Fruit fly (Drosophila melanogaster) whole organism, embryonic: ENCODE results near the gene CG15213.

Source experiments
- BEAF-32 ChIP-seq: fragments of 200-800 bp; sonication (Bioruptor generic); optimal IDR thresholded peaks from 3 replicates; lab custom pipeline; 2017; ENCODE audit warnings: missing biosample characterization, missing genetic modification characterization, mild to moderate bottlenecking, moderate library complexity, missing genetic modification reagents
- Bgb ChIP-seq: fragments of 200-800 bp; sonication (Bioruptor generic); IDR thresholded peaks from 2 replicates; pipeline ENCODE4 v1.3.6; 2022; ENCODE audit warnings: missing biosample characterization, missing genetic modification characterization; ENCODE audit not compliant: partially characterized antibody
- CG10366 ChIP-seq: fragments of 200-800 bp; sonication (Bioruptor generic); IDR thresholded peaks from 2 replicates; pipeline ENCODE4 v1.3.6; 2022; ENCODE audit warnings: missing biosample characterization, missing genetic modification characterization
- CG12071 ChIP-seq: fragments of 200-800 bp; sonication (Bioruptor generic); optimal IDR thresholded peaks from 3 replicates; lab custom pipeline; 2018; ENCODE audit warnings: missing biosample characterization, mild to moderate bottlenecking, missing genetic modification characterization
- CG13123 ChIP-seq: fragments of 200-800 bp; sonication (Bioruptor generic); optimal IDR thresholded peaks from 2 replicates; lab custom pipeline; 2016; ENCODE audit warnings: missing biosample characterization, missing genetic modification characterization
- CG13287 ChIP-seq: fragments of 200-800 bp; sonication (Bioruptor generic); IDR thresholded peaks from 2 replicates; pipeline ENCODE4 v1.3.6; 2022; ENCODE audit warnings: missing biosample characterization, missing genetic modification characterization; ENCODE audit not compliant: partially characterized antibody
- CG15514 ChIP-seq: fragments of 200-800 bp; sonication (Bioruptor generic); optimal IDR thresholded peaks from 3 replicates; lab custom pipeline; 2017; ENCODE audit warnings: missing biosample characterization, missing genetic modification characterization, mild to moderate bottlenecking, moderate library complexity, missing genetic modification reagents
- CG16813 ChIP-seq: fragments of 200-800 bp; sonication (Bioruptor generic); IDR thresholded peaks from 3 replicates; pipeline ENCODE4 v1.3.6; 2022; ENCODE audit warnings: missing biosample characterization, missing genetic modification characterization; ENCODE audit not compliant: partially characterized antibody
- CG2889 ChIP-seq: fragments of 200-800 bp; sonication (Bioruptor generic); IDR thresholded peaks from 3 replicates; pipeline ENCODE4 v1.3.6; 2022; ENCODE audit warnings: missing biosample characterization, missing genetic modification characterization
- CG31388 ChIP-seq: fragments of 200-800 bp; sonication (Bioruptor generic); optimal IDR thresholded peaks from 2 replicates; lab custom pipeline; 2016; ENCODE audit warnings: missing biosample characterization, missing genetic modification characterization
- CG34224 ChIP-seq: fragments of 200-800 bp; sonication (Bioruptor generic); IDR thresholded peaks from 3 replicates; pipeline ENCODE4 v1.3.6; 2022; ENCODE audit warnings: missing biosample characterization, missing genetic modification characterization; ENCODE audit not compliant: partially characterized antibody
- CG34376 ChIP-seq: fragments of 200-800 bp; sonication (Bioruptor generic); optimal IDR thresholded peaks from 2 replicates; lab custom pipeline; 2018; ENCODE audit warnings: missing biosample characterization, mild to moderate bottlenecking, missing genetic modification characterization
- CG34422 ChIP-seq: fragments of 200-800 bp; sonication (Bioruptor generic); IDR thresholded peaks from 3 replicates; pipeline ENCODE4 v1.3.6; 2022; ENCODE audit warnings: missing biosample characterization, missing genetic modification characterization
- CG3726 ChIP-seq: fragments of 200-800 bp; sonication (Bioruptor generic); IDR thresholded peaks from 3 replicates; pipeline ENCODE4, ENCODE4 v1.3.6; 2022; ENCODE audit warnings: missing biosample characterization, missing genetic modification characterization
- CG43689 ChIP-seq: fragments of 200-800 bp; sonication (Bioruptor generic); IDR thresholded peaks from 2 replicates; pipeline ENCODE4 v1.3.6; 2022; ENCODE audit warnings: missing biosample characterization, missing genetic modification characterization
- CG7745 ChIP-seq: fragments of 200-800 bp; sonication (Bioruptor generic); optimal IDR thresholded peaks from 2 replicates; lab custom pipeline; 2018; ENCODE audit warnings: missing biosample characterization, mild to moderate bottlenecking, missing genetic modification characterization, moderate library complexity
- CG7786 ChIP-seq: fragments of 200-800 bp; sonication (Bioruptor generic); optimal IDR thresholded peaks from 2 replicates; lab custom pipeline; 2016; ENCODE audit warnings: missing biosample characterization, missing genetic modification characterization
- CG8089 ChIP-seq: fragments of 200-800 bp; sonication (Bioruptor generic); optimal IDR thresholded peaks from 3 replicates; lab custom pipeline; 2016; ENCODE audit warnings: missing biosample characterization, missing genetic modification characterization
- CG9437 ChIP-seq: fragments of 200-800 bp; sonication (Bioruptor generic); optimal IDR thresholded peaks from 2 replicates; lab custom pipeline; 2018; ENCODE audit warnings: missing biosample characterization, mild to moderate bottlenecking, missing genetic modification characterization
- Dll ChIP-seq: fragments of 200-800 bp; sonication (Bioruptor generic); IDR thresholded peaks from 4 replicates; pipeline ENCODE4 v1.3.6; 2022; ENCODE audit warnings: missing biosample characterization, missing genetic modification characterization; ENCODE audit not compliant: partially characterized antibody
- Dref ChIP-seq: fragments of 200-800 bp; sonication (Bioruptor generic); IDR thresholded peaks from 2 replicates; pipeline ENCODE4 v1.3.6; 2022; ENCODE audit warnings: missing biosample characterization, missing genetic modification characterization
- Elba2 ChIP-seq: fragments of 200-800 bp; sonication (Bioruptor generic); optimal IDR thresholded peaks from 3 replicates; lab custom pipeline; 2016; ENCODE audit warnings: missing biosample characterization, missing genetic modification characterization
- HLH54F ChIP-seq: fragments of 200-800 bp; sonication (Bioruptor generic); optimal IDR thresholded peaks from 3 replicates; lab custom pipeline; 2016; ENCODE audit warnings: missing biosample characterization, missing genetic modification characterization
- Hr39 ChIP-seq: fragments of >200 bp; optimal IDR thresholded peaks from 2 replicates; lab custom pipeline; 2017
- Sin3A ChIP-seq: fragments of >200 bp; optimal IDR thresholded peaks from 2 replicates; lab custom pipeline; 2018
- Sox100B ChIP-seq: fragments of 200-800 bp; sonication (Bioruptor generic); optimal IDR thresholded peaks from 3 replicates; lab custom pipeline; 2018; ENCODE audit warnings: missing biosample characterization, mild to moderate bottlenecking, missing genetic modification characterization
- Trl ChIP-seq, 3 experiments: fragments of >200 bp in 2 of 3; fragments of 200-800 bp in 1 of 3; sonication (Bioruptor generic) in 1 of 3; optimal IDR thresholded peaks; 2 replicates in 1 of 3; 3 replicates in 2 of 3; lab custom pipeline; 2016 to 2017; ENCODE audit warnings: missing biosample characterization in 1 of 3, missing genetic modification characterization in 1 of 3
- Vsx1 ChIP-seq: fragments of 200-800 bp; sonication (Bioruptor generic); optimal IDR thresholded peaks from 2 replicates; lab custom pipeline; 2017; ENCODE audit warnings: missing biosample characterization, mild to moderate bottlenecking, missing genetic modification characterization, missing genetic modification reagents
- ac ChIP-seq: fragments of 200-800 bp; sonication (Bioruptor generic); optimal IDR thresholded peaks from 3 replicates; lab custom pipeline; 2017; ENCODE audit warnings: missing biosample characterization, mild to moderate bottlenecking, missing genetic modification characterization
- bcd ChIP-seq: fragments of 200-800 bp; sonication (Bioruptor generic); optimal IDR thresholded peaks from 2 replicates; lab custom pipeline; 2017; ENCODE audit warnings: missing biosample characterization, mild to moderate bottlenecking, missing genetic modification characterization
- cad ChIP-seq: fragments of >200 bp; optimal IDR thresholded peaks from 2 replicates; lab custom pipeline; 2017; ENCODE audit warnings: missing biosample characterization, missing genetic modification characterization
- cato ChIP-seq: fragments of 200-800 bp; sonication (Bioruptor generic); optimal IDR thresholded peaks from 2 replicates; lab custom pipeline; 2016; ENCODE audit warnings: missing biosample characterization, missing genetic modification characterization, borderline replicate concordance
- chinmo ChIP-seq: fragments of 200-800 bp; sonication (Bioruptor generic); IDR thresholded peaks from 4 replicates; pipeline ENCODE4 v1.3.6; 2022; ENCODE audit warnings: missing biosample characterization, missing genetic modification characterization; ENCODE audit not compliant: partially characterized antibody
- cwo ChIP-seq: fragments of 200-800 bp; sonication (Bioruptor generic); optimal IDR thresholded peaks from 3 replicates; lab custom pipeline; 2017; ENCODE audit warnings: missing biosample characterization, missing genetic modification characterization, mild to moderate bottlenecking, moderate library complexity, missing genetic modification reagents
- dimm ChIP-seq: fragments of 200-800 bp; sonication (Bioruptor generic); IDR thresholded peaks from 2 replicates; pipeline ENCODE4 v1.3.6; 2022; ENCODE audit warnings: missing biosample characterization, missing genetic modification characterization
- dm ChIP-seq: fragments of 200-800 bp; sonication (Bioruptor generic); optimal IDR thresholded peaks from 3 replicates; lab custom pipeline; 2016; ENCODE audit warnings: missing biosample characterization, missing genetic modification characterization
- fd96Cb ChIP-seq: fragments of 200-800 bp; sonication (Bioruptor generic); optimal IDR thresholded peaks from 2 replicates; lab custom pipeline; 2018; ENCODE audit warnings: missing biosample characterization, mild to moderate bottlenecking, missing genetic modification characterization, moderate library complexity
- gcm ChIP-seq: fragments of 200-800 bp; sonication (Bioruptor generic); optimal IDR thresholded peaks from 2 replicates; lab custom pipeline; 2019; ENCODE audit warnings: missing biosample characterization, mild to moderate bottlenecking, missing genetic modification characterization, moderate library complexity
- gt ChIP-seq: fragments of 200-800 bp; sonication (Bioruptor generic); IDR thresholded peaks from 2 replicates; pipeline ENCODE4 v1.3.6; 2022; ENCODE audit warnings: missing biosample characterization, missing genetic modification characterization
- her ChIP-seq: fragments of 200-800 bp; sonication (Bioruptor generic); optimal IDR thresholded peaks from 2 replicates; lab custom pipeline; 2016; ENCODE audit warnings: missing biosample characterization, missing genetic modification characterization
- insv ChIP-seq, 2 experiments: fragments of 200-800 bp; sonication (Bioruptor generic); optimal IDR thresholded peaks; 3 replicates each; lab custom pipeline; 2016 to 2018; ENCODE audit warnings: missing biosample characterization in 2 of 2, missing genetic modification characterization in 2 of 2
- kni ChIP-seq: fragments of 200-800 bp; sonication (Bioruptor generic); optimal IDR thresholded peaks from 3 replicates; lab custom pipeline; 2017; ENCODE audit warnings: mild to moderate bottlenecking, missing biosample characterization, missing genetic modification reagents, missing genetic modification characterization
- knrl ChIP-seq: fragments of 200-800 bp; sonication (Bioruptor generic); IDR thresholded peaks from 3 replicates; pipeline ENCODE4 v1.3.6; 2022; ENCODE audit warnings: missing biosample characterization, missing genetic modification characterization; ENCODE audit not compliant: partially characterized antibody
- ranshi ChIP-seq: fragments of 200-800 bp; sonication (Bioruptor generic); IDR thresholded peaks from 2 replicates; pipeline ENCODE4 v1.3.6; 2022; ENCODE audit warnings: missing biosample characterization, missing genetic modification characterization
- sens ChIP-seq: fragments of 200-800 bp; sonication (Bioruptor generic); peaks from one replicate; lab custom pipeline; 2016; ENCODE audit warnings: missing biosample characterization, missing genetic modification characterization
- shn ChIP-seq: fragments of 200-800 bp; sonication (Bioruptor generic); optimal IDR thresholded peaks from 3 replicates; lab custom pipeline; 2016; ENCODE audit warnings: missing biosample characterization, missing genetic modification characterization
- sqz ChIP-seq: fragments of 200-800 bp; sonication (Bioruptor generic); optimal IDR thresholded peaks from 3 replicates; lab custom pipeline; 2018; ENCODE audit warnings: missing biosample characterization, mild to moderate bottlenecking, missing genetic modification characterization
- tup ChIP-seq: fragments of 200-800 bp; sonication (Bioruptor generic); optimal IDR thresholded peaks from 2 replicates; lab custom pipeline; 2016; ENCODE audit warnings: missing biosample characterization, mild to moderate bottlenecking, missing genetic modification characterization, moderate library complexity
- unpg ChIP-seq: fragments of 200-800 bp; sonication (Bioruptor generic); optimal IDR thresholded peaks from 3 replicates; lab custom pipeline; 2018; ENCODE audit warnings: missing biosample characterization, mild to moderate bottlenecking, missing genetic modification characterization, moderate library complexity

The CG15213 gene

dm6 chr3L:5136123-5136522 is 3.1 kb upstream of the CG15213 start, which contains the start of the genes CG10674 and CG4611 (continued):
- TF ChIP-seq ac (GFP tag; lab: Kevin White, UChicago) (no peak), HLH54F (GFP tag; lab: Kevin White, UChicago) (no peak), Hr39 (lab: Kevin White, UChicago) (no peak), knrl (peak; percentile 30; the same call in 1 of the 3 replicates), Sin3A (lab: Kevin White, UChicago) (peak; percentile 28), tup (GFP tag; lab: Kevin White, UChicago) (no peak), Bgb (GFP tag; lab: Robert Waterston, UW) (peak; percentile 27; the same call in 1 of the 2 replicates), chinmo (GFP tag; lab: Robert Waterston, UW) (0 out of 4 replicates have a peak, but pooled peaks have one; percentile 9), CG34224 (GFP tag; lab: Robert Waterston, UW) (0 out of 3 replicates have a peak, but pooled peaks have one; percentile 14), BEAF-32 (peak; percentile 27), CG15514 (GFP tag; lab: Kevin White, UChicago) (peak; percentile 26), Elba2 (GFP tag; lab: Kevin White, UChicago) (peak; percentile 18), cad (GFP tag; lab: Kevin White, UChicago) (no peak), CG7786 (GFP tag; lab: Kevin White, UChicago) (no peak), Dll (GFP tag; lab: Robert Waterston, UW) (0 out of 4 replicates have a peak, but pooled peaks have one; percentile 42), CG43689 (GFP tag; lab: Robert Waterston, UW) (no peak), CG7745 (tag; lab: Kevin White, UChicago) (no peak), CG2889 (GFP tag; lab: Robert Waterston, UW) (no peak), CG13287 (peak; percentile 39), CG8089 (GFP tag; lab: Kevin White, UChicago) (no peak), bcd (GFP tag; lab: Kevin White, UChicago) (no peak), dm (GFP tag; lab: Kevin White, UChicago) (peak; percentile 51), sens (GFP tag; lab: Kevin White, UChicago) (peak; percentile 38), CG16813 (GFP tag; lab: Robert Waterston, UW) (0 out of 3 replicates have a peak, but pooled peaks have one; percentile 23), insv (GFP tag; optimal IDR thresholded peaks at IDR 0.05; lab: Kevin White, UChicago) (peak in 1 of 2 experiments; percentile 84)

dm6 chr3L:5133704-5134430 is 847 bp upstream of the CG15213 start, which contains the start of gene Yod1:
Yod1 (plus strand) TSS chr3L:5133871.
- TF ChIP-seq fd96Cb (tag; lab: Kevin White, UChicago) (no peak), gcm (GFP tag; lab: Kevin White, UChicago) (no peak), cwo (no peak), Trl (optimal IDR thresholded peaks at IDR 0.05; lab: Kevin White, UChicago) (no peak), Trl (GFP tag; optimal IDR thresholded peaks at IDR 0.05; lab: Kevin White, UChicago) (no peak), Sox100B (no peak), ranshi (GFP tag; lab: Robert Waterston, UW) (no peak), Vsx1 (peak; percentile 35), gt (GFP tag; lab: Robert Waterston, UW) (no peak), CG10366 (GFP tag; lab: Robert Waterston, UW) (no peak), Dref (GFP tag; lab: Robert Waterston, UW) (peak; percentile 94), CG31388 (GFP tag; lab: Kevin White, UChicago) (no peak), CG12071 (no peak), CG3726 (GFP tag; lab: Robert Waterston, UW) (no peak), cato (no peak), dimm (no peak), CG13123 (GFP tag; lab: Kevin White, UChicago) (no peak), kni (GFP tag; lab: Kevin White, UChicago) (no peak), CG9437 (GFP tag; lab: Kevin White, UChicago) (no peak), sqz (GFP tag; lab: Kevin White, UChicago) (peak; percentile 69), CG34422 (GFP tag; lab: Robert Waterston, UW) (no peak), her (no peak), unpg (no peak), shn (GFP tag; lab: Kevin White, UChicago) (no peak), CG34376 (GFP tag; lab: Kevin White, UChicago) (no peak)
